Worm (Caenorhabditis elegans) whole organism, young adult: ENCODE measurements around the gene pbs-6.

ENCODE experiments used
- C17E4.6 ChIP-seq: fragments of 200-800 bp; sonication (Bioruptor generic); IDR thresholded peaks from 2 replicates; pipeline ENCODE4 v1.3.6; 2022; ENCODE audit warnings: missing genetic modification reagents, missing genetic modification characterization, missing compliant biosample characterization
- ama-1 ChIP-seq, 3 experiments: fragments of 150-350 bp in 1 of 3; sonication (generic microtip) in 2 of 3; optimal IDR thresholded peaks; 2 replicates each; lab custom pipeline; 2014 to 2018; ENCODE audit warnings: missing biosample characterization in 2 of 3, missing genetic modification characterization in 2 of 3, missing genetic modification reagents in 2 of 3
- atf-7 ChIP-seq: sonication (generic microtip); optimal IDR thresholded peaks from 2 replicates; lab custom pipeline; 2017; ENCODE audit warnings: mild to moderate bottlenecking, missing genetic modification characterization, missing compliant biosample characterization
- efl-1 ChIP-seq: fragments of 150-350 bp; optimal IDR thresholded peaks from 2 replicates; lab custom pipeline; 2014; ENCODE audit warnings: missing biosample characterization, missing genetic modification reagents, missing genetic modification characterization
- unc-130 ChIP-seq: sonication (generic microtip); optimal IDR thresholded peaks from 2 replicates; lab custom pipeline; 2016; ENCODE audit warnings: missing genetic modification reagents, missing genetic modification characterization, missing compliant biosample characterization
- unc-62 ChIP-seq: fragments of 150-350 bp; optimal IDR thresholded peaks from 2 replicates; lab custom pipeline; 2014; ENCODE audit warnings: missing biosample characterization, missing genetic modification reagents, missing genetic modification characterization

DNA sequence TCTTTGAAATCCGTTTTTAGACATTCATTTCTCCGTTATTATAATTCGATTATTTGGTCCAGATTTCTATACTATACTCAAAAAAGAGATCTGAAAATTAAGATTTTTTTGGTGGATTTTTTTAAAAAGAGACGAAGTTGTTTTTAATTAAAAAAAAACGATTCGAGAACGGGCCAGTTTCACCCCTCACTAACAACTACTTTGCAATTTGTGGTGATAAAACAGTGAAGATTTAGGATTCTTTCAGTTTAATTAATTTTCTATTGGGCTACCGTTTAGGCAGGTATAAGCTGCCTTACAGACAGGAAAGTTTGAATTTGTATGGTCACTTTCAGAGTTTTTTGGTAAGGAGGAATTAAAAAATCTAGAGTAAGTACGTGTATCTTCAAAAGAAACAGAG is 42.8 kb downstream of the pbs-6 start, which contains the start of gene unc-36:
- TF ChIP-seq ama-1 (optimal IDR thresholded peaks at IDR 0.05; lab: Kevin White, UChicago) (no peak), ama-1 (GFP tag; optimal IDR thresholded peaks at IDR 0.05; lab: Kevin White, UChicago) (no peak), unc-130 (GFP tag; lab: Kevin White, UChicago) (no peak), atf-7 (tag; lab: Kevin White, UChicago) (no peak), C17E4.6 (no peak), efl-1 (GFP tag; lab: Kevin White, UChicago) (no peak), unc-62 (no peak)
